Fruit fly (Drosophila melanogaster) whole organism, adult: ENCODE results near the gene CG13712.

Experiments used
- CG1620 ChIP-seq: fragments of 200-800 bp; sonication (Bioruptor generic); optimal IDR thresholded peaks from 2 replicates; lab custom pipeline; 2016; ENCODE audit warnings: missing biosample characterization, missing genetic modification characterization
- CG7045 ChIP-seq: fragments of 200-800 bp; sonication (Bioruptor generic); optimal IDR thresholded peaks from 2 replicates; lab custom pipeline; 2017; ENCODE audit warnings: missing biosample characterization, mild to moderate bottlenecking, missing genetic modification characterization
- CG7101 ChIP-seq: fragments of 200-800 bp; sonication (Bioruptor generic); optimal IDR thresholded peaks from 2 replicates; lab custom pipeline; 2018; ENCODE audit warnings: missing biosample characterization, mild to moderate bottlenecking, missing genetic modification characterization, moderate library complexity
- Clk ChIP-seq: fragments of 200-800 bp; sonication (Bioruptor generic); optimal IDR thresholded peaks from 2 replicates; lab custom pipeline; 2017; ENCODE audit warnings: missing biosample characterization, missing genetic modification characterization
- Crg-1 ChIP-seq: fragments of 200-800 bp; sonication (Bioruptor generic); optimal IDR thresholded peaks from 2 replicates; lab custom pipeline; 2016; ENCODE audit warnings: missing biosample characterization, missing genetic modification characterization
- Mnt ChIP-seq: fragments of 200-800 bp; sonication (Bioruptor generic); optimal IDR thresholded peaks from 2 replicates; lab custom pipeline; 2016; ENCODE audit warnings: missing biosample characterization, mild to moderate bottlenecking, missing genetic modification characterization
- cnc ChIP-seq, 2 experiments: fragments of >200 bp; optimal IDR thresholded peaks; 2 replicates each; lab custom pipeline; 2017
- kay ChIP-seq: fragments of 200-800 bp; sonication (Bioruptor generic); peaks from one replicate; lab custom pipeline; 2016; ENCODE audit warnings: missing biosample characterization, missing genetic modification characterization, borderline replicate concordance
- ovo ChIP-seq: fragments of 200-800 bp; sonication (Bioruptor generic); optimal IDR thresholded peaks from 2 replicates; lab custom pipeline; 2016; ENCODE audit warnings: missing biosample characterization, missing genetic modification characterization

DNA sequence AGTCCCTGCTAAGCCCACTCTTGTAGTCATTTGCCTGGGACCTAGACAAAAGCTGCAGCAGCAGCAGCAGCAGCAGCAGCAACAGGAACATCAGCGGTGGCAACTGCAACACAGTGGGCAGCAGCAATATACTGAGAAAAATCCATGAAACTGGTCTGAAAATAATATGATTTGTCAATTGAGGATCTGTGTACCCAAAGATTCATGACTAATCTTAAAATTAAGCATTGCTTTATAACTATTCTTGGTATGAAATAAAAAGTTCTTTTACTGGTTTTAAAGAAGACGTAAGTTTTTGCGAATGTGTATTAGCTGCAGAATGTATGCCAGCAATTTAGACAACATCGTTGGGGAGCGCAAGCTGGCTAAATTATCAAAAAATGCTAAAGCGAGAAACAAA is 22.0 kb upstream of the CG13712 start:
- TF ChIP-seq Crg-1 (GFP tag; lab: Kevin White, UChicago): no peak
- no peak for TF ChIP-seq CG1620
- TF ChIP-seq Mnt: no peak
- TF ChIP-seq Clk (GFP tag; lab: Kevin White, UChicago): no peak
- TF ChIP-seq cnc (optimal IDR thresholded peaks at IDR 0.05; lab: Kevin White, UChicago): no peak
- TF ChIP-seq ovo (GFP tag; lab: Kevin White, UChicago): no peak
- TF ChIP-seq CG7045: no peak
- TF ChIP-seq kay: no peak
- TF ChIP-seq CG7101: no peak
